Worm (Caenorhabditis elegans): ENCODE data around the gene C04B4.5.
"Not testable (repeated sequence)": the region's sequence is repeated elsewhere in the genome, so short reads cannot be mapped to it uniquely, and the experiment has no call there.

Gene C04B4.5

ce11 chrX:12304231-12304630 lies 16.1 kb upstream of the C04B4.5 start:
- TF ChIP-seq W03F9.2 (tag; optimal IDR thresholded peaks at IDR 0.05) (no peak), him-1 (tag; optimal IDR thresholded peaks at IDR 0.05) (no peak), dao-5 (tag; optimal IDR thresholded peaks at IDR 0.05) (no peak)

DNA sequence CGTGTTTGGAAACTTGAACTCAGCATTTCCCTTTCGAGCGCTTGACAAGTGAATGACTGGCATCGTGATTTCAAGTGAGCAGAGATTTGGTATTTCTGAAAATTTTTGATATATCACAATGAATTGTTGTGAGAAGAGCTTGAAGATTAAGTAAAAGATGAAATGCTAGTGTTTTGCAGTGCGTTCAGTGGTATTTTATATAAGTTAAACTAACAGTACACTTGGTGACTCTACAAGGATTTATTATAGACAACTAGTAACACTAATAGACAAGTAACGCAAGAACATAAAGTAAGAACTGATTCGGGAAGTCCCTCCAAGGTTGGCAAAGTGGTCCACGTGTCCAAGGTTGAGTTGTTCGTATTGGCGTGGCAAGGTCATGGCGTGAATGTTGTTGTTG lies 14.6 kb upstream of the C04B4.5 start, which contains the start of gene dot-1.3:
Gene dot-1.3 (minus strand): TSS at position 101 of the 400 bp plus-strand sequence.
- not testable (repeated sequence) for TF ChIP-seq W03F9.2, him-1, dao-5 (tag; optimal IDR thresholded peaks at IDR 0.05)

ce11 chrX:12299834-12300233 lies 11.7 kb upstream of the C04B4.5 start, which contains the start of gene W06D11.5:
Gene W06D11.5 (plus strand): TSS chrX:12300134.
- TF ChIP-seq dao-5 (tag; optimal IDR thresholded peaks at IDR 0.05) (no peak), him-1 (tag; optimal IDR thresholded peaks at IDR 0.05) (no peak), W03F9.2 (tag; optimal IDR thresholded peaks at IDR 0.05) (no peak)

ce11 chrX:12298324-12298723 lies 10.2 kb upstream of the C04B4.5 start, which contains the start of gene W06D11.3:
Gene W06D11.3 (plus strand): TSS chrX:12298683.
- no peak for TF ChIP-seq W03F9.2 (tag; optimal IDR thresholded peaks at IDR 0.05)
- TF ChIP-seq dao-5 (tag; optimal IDR thresholded peaks at IDR 0.05) = no peak
- no peak for TF ChIP-seq him-1 (tag; optimal IDR thresholded peaks at IDR 0.05)

DNA sequence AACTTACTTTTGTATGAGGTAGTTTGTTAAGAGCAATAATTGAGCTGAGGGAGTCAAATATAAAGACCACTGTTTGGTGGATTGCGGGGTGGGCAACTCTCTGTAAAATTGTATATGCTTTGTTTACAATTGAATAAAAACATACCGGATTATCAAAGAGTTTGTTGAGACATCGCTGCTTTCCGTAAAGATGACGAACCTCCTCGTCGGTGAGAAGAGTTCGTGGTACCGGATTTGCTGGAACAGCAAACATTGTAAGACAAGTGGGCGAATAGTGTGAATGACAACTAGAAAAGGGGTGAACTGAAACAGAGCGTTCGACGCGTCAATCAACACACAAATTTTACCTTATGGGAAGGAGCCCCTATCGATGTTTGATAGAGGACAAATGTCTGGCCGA lies 8.2 kb upstream of the C04B4.5 start, which contains the start of gene W06D11.2:
Gene W06D11.2 (minus strand): TSS at position 339 of the 400 bp plus-strand sequence.
- no peak for TF ChIP-seq W03F9.2 (tag; optimal IDR thresholded peaks at IDR 0.05)
- no peak for TF ChIP-seq him-1 (tag; optimal IDR thresholded peaks at IDR 0.05)
- TF ChIP-seq dao-5 (tag; optimal IDR thresholded peaks at IDR 0.05) = no peak

ce11 chrX:12294263-12294662 lies 6.1 kb upstream of the C04B4.5 start, which contains the start of gene W06D11.1:
Gene W06D11.1 (plus strand): TSS chrX:12294563.
- TF ChIP-seq him-1 (tag; optimal IDR thresholded peaks at IDR 0.05) (no peak), W03F9.2 (tag; optimal IDR thresholded peaks at IDR 0.05) (no peak), dao-5 (tag; optimal IDR thresholded peaks at IDR 0.05) (no peak)

DNA sequence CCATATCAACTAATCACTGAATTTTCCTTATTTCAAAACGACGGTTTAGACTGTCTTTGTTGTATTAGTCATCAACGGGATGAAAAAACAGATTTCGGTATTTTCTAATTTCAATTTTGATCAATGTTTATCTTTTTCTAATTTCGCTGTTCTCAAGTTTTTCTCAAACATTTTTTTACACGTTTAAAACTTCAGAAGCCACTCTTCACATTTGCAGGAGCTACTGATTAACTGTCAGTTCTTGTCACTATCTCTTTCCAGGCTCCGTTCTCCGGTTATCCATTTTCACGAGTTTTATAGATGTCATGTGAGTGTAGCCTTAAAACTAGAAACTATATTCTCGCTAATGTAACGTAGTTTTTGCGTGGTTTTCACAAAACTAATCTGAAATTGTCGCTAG lies 2.4 kb upstream of the C04B4.5 start, which contains the start of gene C04B4.4:
Gene C04B4.4 (plus strand): TSS at position 301 of the 400 bp plus-strand sequence.
- TF ChIP-seq him-1 (tag; optimal IDR thresholded peaks at IDR 0.05) = no peak
- TF ChIP-seq dao-5 (tag; optimal IDR thresholded peaks at IDR 0.05) = no peak
- no peak for TF ChIP-seq W03F9.2 (tag; optimal IDR thresholded peaks at IDR 0.05)

- no peak for TF ChIP-seq him-1 (tag; optimal IDR thresholded peaks at IDR 0.05)
- no peak for TF ChIP-seq dao-5 (tag; optimal IDR thresholded peaks at IDR 0.05)
- TF ChIP-seq W03F9.2 (tag; optimal IDR thresholded peaks at IDR 0.05) = no peak
These were observed 2.7 kb downstream of the C04B4.5 start, which contains the start of gene lips-2 for ce11 chrX:12285496-12285895. Gene lips-2 (plus strand): TSS chrX:12285796.

ce11 chrX:12284161-12284560 lies 4.0 kb downstream of the C04B4.5 start:
- TF ChIP-seq W03F9.2 (tag; optimal IDR thresholded peaks at IDR 0.05) (no peak), him-1 (tag; optimal IDR thresholded peaks at IDR 0.05) (no peak), dao-5 (tag; optimal IDR thresholded peaks at IDR 0.05) (no peak)

ce11 chrX:12282911-12283310 lies 5.2 kb downstream of the C04B4.5 start, which contains the start of gene C04B4.2:
Gene C04B4.2 (plus strand): TSS chrX:12283281.
- no peak for TF ChIP-seq W03F9.2 (tag; optimal IDR thresholded peaks at IDR 0.05)
- TF ChIP-seq dao-5 (tag; optimal IDR thresholded peaks at IDR 0.05) = no peak

DNA sequence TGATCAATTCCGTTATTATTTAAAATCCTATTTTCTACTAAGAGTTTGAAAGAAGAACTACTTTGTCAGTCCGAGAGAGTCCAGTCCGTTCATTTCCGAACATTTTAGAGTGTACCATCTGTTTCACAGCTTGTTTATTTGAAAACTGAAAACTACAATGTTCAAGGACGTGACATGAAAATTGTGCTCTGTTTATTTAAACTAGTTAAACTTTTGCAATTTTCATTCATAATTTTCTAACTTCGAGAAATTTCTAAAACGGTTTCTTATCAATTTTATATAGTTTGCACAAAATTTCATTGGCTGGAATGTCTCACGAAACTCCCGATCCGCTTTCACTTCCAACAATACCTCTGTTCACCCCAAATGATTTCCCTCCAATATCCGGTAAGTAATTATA lies 7.7 kb downstream of the C04B4.5 start, which contains the start of gene C04B4.1:
Gene C04B4.1 (plus strand): TSS at position 301 of the 400 bp plus-strand sequence.
- TF ChIP-seq dao-5 (tag; optimal IDR thresholded peaks at IDR 0.05) = no peak
- TF ChIP-seq W03F9.2 (tag; optimal IDR thresholded peaks at IDR 0.05) = no peak
- TF ChIP-seq him-1 (tag; optimal IDR thresholded peaks at IDR 0.05) = no peak

- TF ChIP-seq him-1 (tag; optimal IDR thresholded peaks at IDR 0.05) = no peak
- TF ChIP-seq W03F9.2 (tag; optimal IDR thresholded peaks at IDR 0.05) = no peak
- no peak for TF ChIP-seq dao-5 (tag; optimal IDR thresholded peaks at IDR 0.05)
These were observed 12.6 kb downstream of the C04B4.5 start, which contains the start of gene C04B4.6 for ce11 chrX:12275577-12275976. Gene C04B4.6 (minus strand): TSS chrX:12275677.

ce11 chrX:12273870-12274269 lies 14.3 kb downstream of the C04B4.5 start, which contains the start of gene H19J13.2:
Gene H19J13.2 (minus strand): TSS chrX:12273970.
- TF ChIP-seq dao-5 (tag; optimal IDR thresholded peaks at IDR 0.05) (no peak), him-1 (tag; optimal IDR thresholded peaks at IDR 0.05) (no peak), W03F9.2 (tag; optimal IDR thresholded peaks at IDR 0.05) (no peak)

DNA sequence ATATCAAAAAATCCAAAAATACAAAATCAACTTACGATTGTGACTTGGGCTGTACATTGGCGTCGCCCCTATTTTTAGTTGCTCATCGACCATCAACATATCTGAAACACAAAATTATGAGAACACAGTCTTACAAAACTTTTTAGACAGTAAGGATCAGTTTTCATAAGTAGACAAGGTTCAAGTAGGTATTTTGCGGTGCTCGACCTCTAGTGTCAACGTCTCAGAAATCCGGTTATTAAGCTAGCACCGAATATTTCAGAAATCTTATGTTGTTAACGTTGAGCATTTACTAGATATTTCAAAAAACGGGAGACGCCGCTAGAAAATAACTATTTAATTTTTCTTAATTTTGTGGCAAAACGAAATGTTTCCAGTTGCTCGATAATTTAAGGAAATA lies 17.3 kb downstream of the C04B4.5 start, which contains the start of gene otpl-8:
Gene otpl-8 (minus strand): TSS at position 101 of the 400 bp plus-strand sequence.
- no peak for TF ChIP-seq W03F9.2 (tag; optimal IDR thresholded peaks at IDR 0.05)
- no peak for TF ChIP-seq him-1 (tag; optimal IDR thresholded peaks at IDR 0.05)
- TF ChIP-seq dao-5 (tag; optimal IDR thresholded peaks at IDR 0.05) = no peak
